Worm (Caenorhabditis elegans) whole organism, L3 larva: Measurements from ENCODE around the gene glb-34.
A peak's percentile ranks its signal among the peaks of the same experiment; 100 is the strongest.

Experiments used
- R02D3.7 ChIP-seq: fragments of 150-350 bp; optimal IDR thresholded peaks from 2 replicates; lab custom pipeline; 2014; ENCODE audit warnings: missing biosample characterization, missing genetic modification characterization
- ZK546.5 ChIP-seq: sonication (generic microtip); optimal IDR thresholded peaks from 2 replicates; lab custom pipeline; 2017; ENCODE audit warnings: missing biosample characterization, missing genetic modification characterization
- aly-2 ChIP-seq: fragments of 150-350 bp; optimal IDR thresholded peaks from 2 replicates; lab custom pipeline; 2014; ENCODE audit warnings: missing biosample characterization, missing genetic modification characterization
- ama-1 ChIP-seq: fragments of 150-350 bp; optimal IDR thresholded peaks from 2 replicates; lab custom pipeline; 2018
- ceh-16 ChIP-seq: sonication (generic microtip); optimal IDR thresholded peaks from 2 replicates; lab custom pipeline; 2017; ENCODE audit warnings: missing biosample characterization, missing genetic modification characterization
- ceh-28 ChIP-seq: fragments of 150-350 bp; optimal IDR thresholded peaks from 2 replicates; lab custom pipeline; 2014; ENCODE audit warnings: missing biosample characterization, missing genetic modification reagents, missing genetic modification characterization
- ceh-9 ChIP-seq: sonication (generic microtip); optimal IDR thresholded peaks from 2 replicates; lab custom pipeline; 2018; ENCODE audit warnings: missing biosample characterization, missing genetic modification characterization
- daf-12 ChIP-seq: fragments of 150-350 bp; optimal IDR thresholded peaks from 2 replicates; lab custom pipeline; 2014; ENCODE audit warnings: missing biosample characterization, missing genetic modification reagents, missing genetic modification characterization
- egl-27 ChIP-seq: sonication (generic microtip); optimal IDR thresholded peaks from 4 replicates; lab custom pipeline; 2017; ENCODE audit warnings: missing biosample characterization, missing genetic modification reagents, missing genetic modification characterization
- egl-5 ChIP-seq: fragments of 150-350 bp; optimal IDR thresholded peaks from 2 replicates; lab custom pipeline; 2017; ENCODE audit warnings: missing biosample characterization, missing genetic modification reagents, missing genetic modification characterization, inconsistent platforms
- elt-2 ChIP-seq: sonication (generic microtip); optimal IDR thresholded peaks from 2 replicates; lab custom pipeline; 2016; ENCODE audit warnings: missing genetic modification reagents, mild to moderate bottlenecking, missing genetic modification characterization, missing compliant biosample characterization
- elt-3 ChIP-seq, 3 experiments: fragments of 150-350 bp in 1 of 3; sonication (generic microtip) in 2 of 3; optimal IDR thresholded peaks; 2 replicates in 2 of 3; 4 replicates in 1 of 3; lab custom pipeline; 2014 to 2017; ENCODE audit warnings: missing biosample characterization in 3 of 3, missing genetic modification characterization in 3 of 3
- eor-1 ChIP-seq, 2 experiments: fragments of 150-350 bp; optimal IDR thresholded peaks; 2 replicates each; lab custom pipeline; 2014 to 2018; ENCODE audit warnings: missing biosample characterization in 2 of 2, missing genetic modification characterization in 2 of 2
- fkh-2 ChIP-seq: fragments of 150-350 bp; optimal IDR thresholded peaks from 2 replicates; lab custom pipeline; 2014; ENCODE audit warnings: missing biosample characterization, missing genetic modification reagents, missing genetic modification characterization
- hmg-11 ChIP-seq: sonication (generic microtip); optimal IDR thresholded peaks from 2 replicates; lab custom pipeline; 2016; ENCODE audit warnings: missing genetic modification characterization, missing compliant biosample characterization
- jun-1 ChIP-seq: fragments of 150-350 bp; optimal IDR thresholded peaks from 2 replicates; lab custom pipeline; 2014; ENCODE audit warnings: missing biosample characterization, missing genetic modification reagents, missing genetic modification characterization
- lin-15B ChIP-seq: fragments of 150-350 bp; optimal IDR thresholded peaks from 2 replicates; lab custom pipeline; 2014; ENCODE audit warnings: missing biosample characterization, missing genetic modification characterization
- lsy-12 ChIP-seq: sonication (generic microtip); optimal IDR thresholded peaks from 2 replicates; lab custom pipeline; 2016; ENCODE audit warnings: mild to moderate bottlenecking, missing genetic modification characterization, missing compliant biosample characterization
- nfya-1 ChIP-seq: sonication (generic microtip); optimal IDR thresholded peaks from 2 replicates; lab custom pipeline; 2017; ENCODE audit warnings: missing genetic modification characterization, mild to moderate bottlenecking, missing compliant biosample characterization, antibody characterized with exemption, moderate library complexity; ENCODE audit not compliant: insufficient read depth
- nhr-11 ChIP-seq: fragments of 150-350 bp; optimal IDR thresholded peaks from 2 replicates; lab custom pipeline; 2014; ENCODE audit warnings: missing biosample characterization, missing genetic modification characterization
- nhr-12 ChIP-seq: fragments of 150-350 bp; optimal IDR thresholded peaks from 2 replicates; lab custom pipeline; 2014; ENCODE audit warnings: missing biosample characterization, missing genetic modification characterization
- nhr-23 ChIP-seq: fragments of 150-350 bp; optimal IDR thresholded peaks from 2 replicates; lab custom pipeline; 2014; ENCODE audit warnings: missing biosample characterization, missing genetic modification reagents, missing genetic modification characterization
- nhr-25 ChIP-seq: sonication (generic microtip); optimal IDR thresholded peaks from 2 replicates; lab custom pipeline; 2017; ENCODE audit warnings: missing biosample characterization, missing genetic modification characterization
- nhr-28 ChIP-seq: fragments of 150-350 bp; optimal IDR thresholded peaks from 2 replicates; lab custom pipeline; 2014; ENCODE audit warnings: missing biosample characterization, missing genetic modification characterization
- nhr-43 ChIP-seq: sonication (generic microtip); optimal IDR thresholded peaks from 2 replicates; lab custom pipeline; 2016; ENCODE audit warnings: mild to moderate bottlenecking, missing genetic modification characterization, missing compliant biosample characterization; ENCODE audit not compliant: poor library complexity, severe bottlenecking
- nhr-76 ChIP-seq: fragments of 150-350 bp; sonication (generic microtip); optimal IDR thresholded peaks from 5 replicates; lab custom pipeline; 2014; ENCODE audit warnings: missing biosample characterization, missing genetic modification characterization
- nhr-77 ChIP-seq: fragments of 150-350 bp; optimal IDR thresholded peaks from 2 replicates; lab custom pipeline; 2014; ENCODE audit warnings: missing biosample characterization, missing genetic modification characterization
- pha-4 ChIP-seq: fragments of 150-350 bp; optimal IDR thresholded peaks from 2 replicates; lab custom pipeline; 2014; ENCODE audit warnings: missing biosample characterization, missing genetic modification reagents, missing genetic modification characterization
- pqm-1 ChIP-seq: fragments of 150-350 bp; optimal IDR thresholded peaks from 2 replicates; lab custom pipeline; 2017; ENCODE audit warnings: missing biosample characterization, missing genetic modification characterization, inconsistent platforms
- sea-2 ChIP-seq: fragments of 150-350 bp; sonication (generic microtip); optimal IDR thresholded peaks from 4 replicates; lab custom pipeline; 2014; ENCODE audit warnings: missing biosample characterization, missing genetic modification reagents, missing genetic modification characterization
- skn-1 ChIP-seq: fragments of 150-350 bp; optimal IDR thresholded peaks from 2 replicates; lab custom pipeline; 2014; ENCODE audit warnings: missing biosample characterization, missing genetic modification characterization
- tbx-2 ChIP-seq: sonication (generic microtip); optimal IDR thresholded peaks from 2 replicates; lab custom pipeline; 2016; ENCODE audit warnings: mild to moderate bottlenecking, missing genetic modification characterization, missing compliant biosample characterization
- ztf-11 ChIP-seq: fragments of 150-350 bp; optimal IDR thresholded peaks from 2 replicates; lab custom pipeline; 2014; ENCODE audit warnings: missing biosample characterization, missing genetic modification characterization

Gene glb-34

ce11 chrIV:14610942-14611724 is 38.6 kb upstream of the glb-34 start (continued):
- TF ChIP-seq ZK546.5 (no peak), ama-1 (peak; percentile 12), sea-2 (GFP tag; lab: Kevin White, UChicago) (no peak), lsy-12 (peak; percentile 30), nhr-76 (tag; lab: Kevin White, UChicago) (no peak), egl-27 (tag; lab: Kevin White, UChicago) (no peak), nhr-28 (tag; lab: Kevin White, UChicago) (no peak), ceh-16 (no peak), ceh-9 (tag; lab: Kevin White, UChicago) (no peak)

DNA sequence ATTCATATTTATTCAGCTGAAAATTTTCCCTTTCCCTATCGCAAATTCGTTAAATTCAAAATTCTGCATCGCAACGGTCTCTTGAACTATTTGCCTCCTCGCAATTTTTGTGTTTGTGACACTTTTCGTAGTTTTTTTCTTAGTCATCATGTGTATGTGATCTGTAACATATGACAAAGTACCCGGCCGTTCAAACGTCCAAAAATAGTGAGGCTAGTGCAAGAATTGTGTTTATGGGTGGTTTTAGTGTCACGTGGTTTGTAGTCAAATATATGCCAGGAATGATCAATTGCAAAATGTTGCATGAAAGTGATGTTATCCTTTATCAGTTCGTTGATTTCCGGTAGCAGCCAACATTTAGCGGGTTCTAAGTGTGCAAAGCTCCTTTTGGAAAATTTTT is 37.3 kb upstream of the glb-34 start:
- no peak for TF ChIP-seq ceh-9 (tag; lab: Kevin White, UChicago)
- TF ChIP-seq nhr-23 (tag; lab: Kevin White, UChicago): peak; percentile 10
- no peak for TF ChIP-seq daf-12 (tag; lab: Kevin White, UChicago)
- TF ChIP-seq pqm-1 (tag; lab: Kevin White, UChicago): peak; percentile 80
- peak; percentile 35 for TF ChIP-seq nhr-25
- TF ChIP-seq nhr-43: no peak
- no peak for TF ChIP-seq egl-5 (tag; lab: Kevin White, UChicago)
- peak; percentile 40 for TF ChIP-seq jun-1 (tag; lab: Kevin White, UChicago)
- peak; percentile 79 for TF ChIP-seq pha-4 (tag; lab: Kevin White, UChicago)
- TF ChIP-seq tbx-2 (tag; lab: Kevin White, UChicago): no peak
- no peak for TF ChIP-seq ama-1
- TF ChIP-seq lsy-12: no peak
- peak; percentile 56 for TF ChIP-seq elt-2 (tag; lab: Kevin White, UChicago)
- TF ChIP-seq skn-1 (tag; lab: Kevin White, UChicago): no peak
- no peak for TF ChIP-seq ceh-16

ce11 chrIV:14608605-14609004 is 36.1 kb upstream of the glb-34 start:
- TF ChIP-seq ZK546.5: no peak

DNA sequence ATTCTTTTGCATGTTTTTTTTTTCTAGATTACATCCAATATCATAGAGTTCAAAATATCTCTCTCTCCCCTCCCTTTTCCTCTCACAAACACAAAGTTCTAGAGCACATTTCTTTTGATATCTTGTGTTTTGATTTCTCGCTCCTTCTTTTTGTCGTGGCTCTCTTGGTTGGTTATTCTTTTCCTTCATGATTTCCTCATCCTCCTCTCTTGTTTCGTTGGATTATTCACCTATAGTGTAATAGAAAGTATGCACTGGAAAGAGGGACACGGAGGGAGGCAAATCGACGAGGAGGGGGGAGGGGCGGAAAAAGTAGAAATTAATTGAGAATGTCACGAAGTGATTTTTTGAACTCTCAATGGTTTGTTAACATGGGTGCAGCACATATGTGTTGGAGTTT is 34.0 kb upstream of the glb-34 start:
- peak; percentile 6 for TF ChIP-seq lin-15B (tag; lab: Kevin White, UChicago)
- TF ChIP-seq nfya-1 (tag; lab: Kevin White, UChicago): peak; percentile 58
- TF ChIP-seq nhr-12 (tag; lab: Kevin White, UChicago): no peak
- no peak for TF ChIP-seq ZK546.5
- TF ChIP-seq nhr-11 (tag; lab: Kevin White, UChicago): peak; percentile 63
- TF ChIP-seq, all 47 proteins: peak for 3

DNA sequence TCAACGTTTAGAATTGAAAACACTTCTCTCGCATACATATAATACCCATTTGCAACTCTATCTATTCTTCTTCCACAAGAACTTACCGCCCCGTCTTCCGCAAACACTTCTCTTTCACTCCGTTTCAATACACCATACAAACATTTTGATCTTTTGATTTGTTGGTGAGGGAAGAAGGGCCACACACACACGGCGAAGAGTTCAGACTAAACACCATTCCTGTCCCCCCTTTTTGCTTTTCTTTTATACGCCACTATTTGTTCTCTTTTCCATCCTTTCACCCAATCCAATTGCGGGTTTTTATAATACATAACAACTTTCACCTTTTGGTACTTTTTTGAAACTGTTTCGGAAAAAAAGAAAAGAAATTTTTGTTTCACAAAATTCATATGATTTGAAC is 32.6 kb upstream of the glb-34 start:
- TF ChIP-seq pha-4 (tag; lab: Kevin White, UChicago) (peak; percentile 87), nhr-43 (no peak)

DNA sequence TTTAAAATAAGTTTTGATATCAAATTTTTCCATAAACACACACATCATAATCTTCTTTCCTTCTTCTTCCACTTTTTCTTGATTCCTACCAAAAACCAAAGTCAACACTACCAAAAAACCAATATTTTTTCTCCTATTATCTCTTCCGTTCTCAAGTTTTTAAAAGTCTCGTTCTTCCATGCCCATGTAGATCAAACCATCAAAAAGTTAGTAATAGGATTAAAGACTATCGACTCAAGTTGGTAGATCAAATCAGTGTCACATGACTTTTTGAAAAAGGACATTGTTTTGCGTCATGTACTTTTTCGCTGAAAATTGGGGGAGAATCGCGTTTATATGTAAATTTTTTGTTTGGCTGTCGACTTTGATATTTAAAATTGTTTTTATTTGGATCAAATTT is 30.5 kb upstream of the glb-34 start:
- TF ChIP-seq hmg-11 (no peak), egl-27 (tag; lab: Kevin White, UChicago) (no peak), elt-2 (tag; lab: Kevin White, UChicago) (no peak), nhr-28 (tag; lab: Kevin White, UChicago) (no peak), eor-1 (tag; optimal IDR thresholded peaks at IDR 0.05; lab: Kevin White, UChicago) (no peak), aly-2 (tag; lab: Kevin White, UChicago) (no peak), pqm-1 (tag; lab: Kevin White, UChicago) (no peak), nhr-43 (no peak), fkh-2 (tag; lab: Kevin White, UChicago) (no peak), jun-1 (tag; lab: Kevin White, UChicago) (no peak), ztf-11 (tag; lab: Kevin White, UChicago) (no peak), ceh-9 (tag; lab: Kevin White, UChicago) (no peak), ceh-16 (no peak), lin-15B (tag; lab: Kevin White, UChicago) (no peak), R02D3.7 (tag; lab: Kevin White, UChicago) (no peak), sea-2 (GFP tag; lab: Kevin White, UChicago) (no peak), nhr-77 (tag; lab: Kevin White, UChicago) (no peak), elt-3 (tag; optimal IDR thresholded peaks at IDR 0.05; lab: Kevin White, UChicago) (no peak), ceh-28 (tag; lab: Kevin White, UChicago) (no peak), tbx-2 (tag; lab: Kevin White, UChicago) (no peak)
